Worm (Caenorhabditis elegans) whole organism, midembryonic: Measurements from ENCODE around the gene mboa-4.

ENCODE experiments used
- cog-1 ChIP-seq: sonication (generic microtip); optimal IDR thresholded peaks from 2 replicates; lab custom pipeline; 2016; ENCODE audit warnings: missing genetic modification characterization, missing compliant biosample characterization
- klf-2 ChIP-seq: fragments of 200-800 bp; sonication (Bioruptor generic); conservative IDR thresholded peaks from 2 replicates; pipeline ENCODE4 v1.3.6; 2022; ENCODE audit warnings: missing genetic modification reagents, missing genetic modification characterization, missing compliant biosample characterization
- ztf-23 ChIP-seq: fragments of 200-800 bp; sonication (Bioruptor generic); IDR thresholded peaks from 2 replicates; pipeline ENCODE4 v1.3.6; 2022; ENCODE audit warnings: missing genetic modification reagents, missing genetic modification characterization, missing compliant biosample characterization

DNA sequence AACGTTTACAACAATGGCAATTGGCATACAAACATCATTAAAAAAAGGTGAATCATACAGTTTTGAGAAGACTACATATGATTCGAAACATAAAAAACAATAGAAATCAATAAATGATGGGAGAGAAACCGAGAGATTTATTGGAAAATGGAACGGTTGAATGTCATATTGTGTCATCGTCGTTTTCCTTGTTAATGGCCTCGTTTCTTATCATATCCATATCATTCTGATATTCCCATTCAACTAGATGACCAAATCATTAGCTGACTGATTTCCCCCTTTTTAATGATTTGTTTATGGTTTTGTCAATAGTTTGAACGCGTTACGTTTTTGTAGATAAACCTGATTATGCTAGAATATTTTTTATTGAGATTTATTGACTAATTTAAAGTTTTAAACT lies 15.0 kb upstream of the mboa-4 start:
- TF ChIP-seq klf-2 (GFP tag; lab: Robert Waterston, UW): no peak
- no peak for TF ChIP-seq cog-1 (tag; lab: Kevin White, UChicago)
- no peak for TF ChIP-seq ztf-23 (GFP tag; lab: Robert Waterston, UW)
